Worm (Caenorhabditis elegans) whole organism, L4 larva: ENCODE measurements around the gene R04F11.3.

Experiments
- Y48G9A.11 ChIP-seq: fragments of 200-800 bp; sonication (Bioruptor generic); IDR thresholded peaks from 2 replicates; pipeline ENCODE4 v1.3.6; 2022; ENCODE audit warnings: missing genetic modification reagents, missing genetic modification characterization, missing compliant biosample characterization
- ceh-20 ChIP-seq: fragments of 200-800 bp; sonication (Bioruptor generic); IDR thresholded peaks from 2 replicates; pipeline ENCODE4 v1.3.6; 2022; ENCODE audit warnings: missing genetic modification reagents, missing genetic modification characterization, missing compliant biosample characterization
- jun-1 ChIP-seq: fragments of 150-350 bp; optimal IDR thresholded peaks from 2 replicates; lab custom pipeline; 2014; ENCODE audit warnings: missing biosample characterization, missing genetic modification reagents, missing genetic modification characterization
- lin-38 ChIP-seq: fragments of 200-800 bp; sonication (Bioruptor generic); IDR thresholded peaks from 2 replicates; pipeline ENCODE4 v1.3.6; 2022; ENCODE audit warnings: missing genetic modification reagents, missing genetic modification characterization, missing compliant biosample characterization
- lin-39 ChIP-seq: fragments of 150-350 bp; optimal IDR thresholded peaks from 2 replicates; lab custom pipeline; 2014; ENCODE audit warnings: missing biosample characterization, missing genetic modification reagents, missing genetic modification characterization
- nhr-11 ChIP-seq: fragments of 150-350 bp; optimal IDR thresholded peaks from 2 replicates; lab custom pipeline; 2014; ENCODE audit warnings: missing biosample characterization, missing genetic modification characterization
- tra-1 ChIP-seq: fragments of 200-800 bp; sonication (Bioruptor generic); IDR thresholded peaks from 2 replicates; pipeline ENCODE4 v1.3.6; 2022; ENCODE audit warnings: missing genetic modification reagents, missing genetic modification characterization, missing compliant biosample characterization

- TF ChIP-seq nhr-11 (tag; lab: Kevin White, UChicago) (no peak), ceh-20 (no peak), tra-1 (GFP tag; lab: Robert Waterston, UW) (no peak), lin-39 (tag; lab: Kevin White, UChicago) (no peak), jun-1 (tag; lab: Kevin White, UChicago) (no peak), Y48G9A.11 (GFP tag; lab: Robert Waterston, UW) (no peak), lin-38 (GFP tag; lab: Robert Waterston, UW) (no peak)
Measured at ce11 chrV:12300780-12301460, 16.1 kb downstream of the R04F11.3 start.
